Worm (Caenorhabditis elegans): ENCODE data around the gene sec-15.

The sec-15 gene

ce11 chrX:8784234-8784633 lies 51.3 kb downstream of the sec-15 start, which contains the start of gene ZK721.3:
Gene ZK721.3, plus strand, starts transcription at chrX:8784534.
- no peak for TF ChIP-seq fkh-4 (tag; optimal IDR thresholded peaks at IDR 0.05; ENCODE audit: borderline replicate concordance)
- TF ChIP-seq unc-30 (tag; optimal IDR thresholded peaks at IDR 0.05), result no peak
- no peak for TF ChIP-seq ceh-63 (GFP tag; optimal IDR thresholded peaks at IDR 0.05)
- no peak for TF ChIP-seq lsy-2 (tag; optimal IDR thresholded peaks at IDR 0.05)
- TF ChIP-seq lin-39 (tag; optimal IDR thresholded peaks at IDR 0.05), result no peak
- no peak for TF ChIP-seq pag-3 (tag; optimal IDR thresholded peaks at IDR 0.05; ENCODE audit: borderline replicate concordance, insufficient read depth)
- no peak for TF ChIP-seq efl-3 (GFP tag; optimal IDR thresholded peaks at IDR 0.05)
- TF ChIP-seq ceh-82 (tag; optimal IDR thresholded peaks at IDR 0.05), result no peak
- no peak for TF ChIP-seq elt-3 (tag; optimal IDR thresholded peaks at IDR 0.05)
- no peak for TF ChIP-seq zip-4 (GFP tag; optimal IDR thresholded peaks at IDR 0.05)
- TF ChIP-seq C16A3.4 (tag; optimal IDR thresholded peaks at IDR 0.05), result no peak
- no peak for TF ChIP-seq lin-14 (GFP tag; optimal IDR thresholded peaks at IDR 0.05)
- TF ChIP-seq mep-1 (tag; optimal IDR thresholded peaks at IDR 0.05), result no peak
- TF ChIP-seq hpl-2 (GFP tag; optimal IDR thresholded peaks at IDR 0.05), result no peak
- no peak for TF ChIP-seq unc-86 (tag; optimal IDR thresholded peaks at IDR 0.05)
- no peak for TF ChIP-seq lir-3 (tag; optimal IDR thresholded peaks at IDR 0.05; ENCODE audit: poor library complexity)
- no peak for TF ChIP-seq egl-13 (tag; optimal IDR thresholded peaks at IDR 0.05)
- TF ChIP-seq hlh-4 (tag; optimal IDR thresholded peaks at IDR 0.05), result no peak
- no peak for TF ChIP-seq nhr-20 (tag; optimal IDR thresholded peaks at IDR 0.05)
- no peak for TF ChIP-seq sup-37 (GFP tag; optimal IDR thresholded peaks at IDR 0.05)

Data from whole organism, L1 larva.